Fruit fly (Drosophila melanogaster) whole organism, pupa: ENCODE data around the gene CG11656.
A peak's percentile ranks its signal among the peaks of the same experiment; 100 is the strongest.

Experiments used
- CG10348 ChIP-seq: fragments of 200-800 bp; sonication (Bioruptor generic); IDR thresholded peaks from 2 replicates; pipeline ENCODE4 v1.3.6; 2022; ENCODE audit warnings: missing biosample characterization, missing genetic modification characterization
- CG12605 ChIP-seq: fragments of 200-800 bp; sonication (Bioruptor generic); IDR thresholded peaks from 2 replicates; pipeline ENCODE4 v1.3.6; 2022; ENCODE audit warnings: missing biosample characterization, missing genetic modification characterization
- CG13204 ChIP-seq: fragments of 200-800 bp; sonication (Bioruptor generic); optimal IDR thresholded peaks from 2 replicates; lab custom pipeline; 2018; ENCODE audit warnings: missing biosample characterization, mild to moderate bottlenecking, missing genetic modification characterization, moderate library complexity
- CG14655 ChIP-seq: fragments of 200-800 bp; sonication (Bioruptor generic); optimal IDR thresholded peaks from 3 replicates; lab custom pipeline; 2017; ENCODE audit warnings: mild to moderate bottlenecking, missing biosample characterization, missing genetic modification reagents, missing genetic modification characterization
- CG17806 ChIP-seq: fragments of 200-800 bp; sonication (Bioruptor generic); optimal IDR thresholded peaks from 2 replicates; lab custom pipeline; 2018; ENCODE audit warnings: missing biosample characterization, mild to moderate bottlenecking, missing genetic modification characterization, moderate library complexity
- CG32121 ChIP-seq: fragments of 200-800 bp; sonication (Bioruptor generic); IDR thresholded peaks from 2 replicates; pipeline ENCODE4 v1.3.6; 2022; ENCODE audit warnings: missing biosample characterization, missing genetic modification characterization
- CG34367 ChIP-seq: fragments of 200-800 bp; sonication (Bioruptor generic); optimal IDR thresholded peaks from 2 replicates; lab custom pipeline; 2018; ENCODE audit warnings: missing biosample characterization, mild to moderate bottlenecking, missing genetic modification characterization
- CG4496 ChIP-seq: fragments of 200-800 bp; sonication (Bioruptor generic); IDR thresholded peaks from 3 replicates; pipeline ENCODE4 v1.3.6; 2022; ENCODE audit warnings: missing biosample characterization, missing genetic modification characterization
- CG8159 ChIP-seq: fragments of 200-800 bp; sonication (Bioruptor generic); optimal IDR thresholded peaks from 3 replicates; lab custom pipeline; 2018; ENCODE audit warnings: missing biosample characterization, mild to moderate bottlenecking, missing genetic modification characterization, moderate library complexity
- CG8301 ChIP-seq: fragments of 200-800 bp; sonication (Bioruptor generic); optimal IDR thresholded peaks from 2 replicates; lab custom pipeline; 2018; ENCODE audit warnings: missing biosample characterization, mild to moderate bottlenecking, missing genetic modification characterization
- CG9948 ChIP-seq: fragments of 200-800 bp; sonication (Bioruptor generic); optimal IDR thresholded peaks from 2 replicates; lab custom pipeline; 2018; ENCODE audit warnings: missing biosample characterization, mild to moderate bottlenecking, missing genetic modification characterization, moderate library complexity
- D1 ChIP-seq: fragments of 200-800 bp; sonication (Bioruptor generic); optimal IDR thresholded peaks from 2 replicates; lab custom pipeline; 2018; ENCODE audit warnings: missing biosample characterization, mild to moderate bottlenecking, missing genetic modification characterization, moderate library complexity
- EcR ChIP-seq: fragments of 200-800 bp; sonication (Bioruptor generic); optimal IDR thresholded peaks from 3 replicates; lab custom pipeline; 2019; ENCODE audit warnings: missing biosample characterization, missing genetic modification characterization, mild to moderate bottlenecking, moderate library complexity, missing genetic modification reagents
- Ets98B ChIP-seq: fragments of 200-800 bp; sonication (Bioruptor generic); IDR thresholded peaks from 2 replicates; pipeline ENCODE4 v1.3.6; 2022; ENCODE audit warnings: missing biosample characterization, missing genetic modification characterization
- Pif1A ChIP-seq: fragments of 200-800 bp; sonication (Bioruptor generic); optimal IDR thresholded peaks from 3 replicates; lab custom pipeline; 2016; ENCODE audit warnings: missing biosample characterization, missing genetic modification characterization
- Pif1B ChIP-seq: fragments of 200-800 bp; sonication (Bioruptor generic); optimal IDR thresholded peaks from 3 replicates; lab custom pipeline; 2016; ENCODE audit warnings: missing biosample characterization, missing genetic modification characterization
- Snoo ChIP-seq: fragments of 200-800 bp; sonication (Bioruptor generic); optimal IDR thresholded peaks from 3 replicates; lab custom pipeline; 2017; ENCODE audit warnings: missing biosample characterization, mild to moderate bottlenecking, missing genetic modification characterization, inconsistent platforms
- fd96Ca ChIP-seq: fragments of 200-800 bp; sonication (Bioruptor generic); IDR thresholded peaks from 3 replicates; pipeline ENCODE4 v1.3.6; 2022; ENCODE audit warnings: missing biosample characterization, missing genetic modification characterization
- gl ChIP-seq: fragments of 200-800 bp; sonication (Bioruptor generic); optimal IDR thresholded peaks from 2 replicates; lab custom pipeline; 2018; ENCODE audit warnings: missing biosample characterization, mild to moderate bottlenecking, missing genetic modification characterization
- rn ChIP-seq: fragments of 200-800 bp; sonication (Bioruptor generic); IDR thresholded peaks from 2 replicates; pipeline ENCODE4 v1.3.6; 2022; ENCODE audit warnings: missing biosample characterization, missing genetic modification characterization

CG11656 gene

DNA sequence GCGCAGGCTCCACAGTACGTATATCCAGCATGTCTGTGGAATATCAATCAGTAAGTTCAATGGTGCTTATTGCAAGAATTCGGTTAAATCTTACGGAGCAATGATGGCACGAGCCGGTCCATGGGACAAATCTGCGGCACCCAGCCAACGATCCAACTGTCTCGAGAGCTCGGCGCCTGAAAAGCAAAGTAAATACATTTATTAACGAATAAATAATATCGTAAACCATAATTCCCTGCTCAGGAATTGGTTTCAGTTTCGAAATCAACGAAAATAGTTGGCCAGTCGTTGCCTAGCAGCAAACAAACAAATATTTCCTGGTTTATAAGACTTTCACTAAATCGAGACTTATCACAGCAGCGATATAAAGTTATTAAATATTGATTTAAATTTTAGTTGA lies at the start of gene CG11656:
Gene CG11656 (plus strand): TSS at position 301 of the 400 bp plus-strand sequence.
- TF ChIP-seq rn (GFP tag; lab: Robert Waterston, UW) (no peak), CG12605 (GFP tag; lab: Robert Waterston, UW) (no peak), Snoo (tag; lab: Kevin White, UChicago) (no peak), fd96Ca (GFP tag; lab: Robert Waterston, UW) (no peak), CG9948 (tag; lab: Kevin White, UChicago) (no peak), Pif1B (GFP tag; lab: Kevin White, UChicago) (no peak), CG10348 (no peak), CG8301 (no peak), D1 (tag; lab: Kevin White, UChicago) (no peak), EcR (GFP tag; lab: Kevin White, UChicago) (no peak), CG34367 (no peak), CG13204 (GFP tag; lab: Kevin White, UChicago) (no peak), CG32121 (GFP tag; lab: Robert Waterston, UW) (no peak), CG17806 (tag; lab: Kevin White, UChicago) (no peak), Ets98B (GFP tag; lab: Robert Waterston, UW) (no peak), CG4496 (GFP tag; lab: Robert Waterston, UW) (no peak), CG8159 (tag; lab: Kevin White, UChicago) (no peak), CG14655 (no peak)

DNA sequence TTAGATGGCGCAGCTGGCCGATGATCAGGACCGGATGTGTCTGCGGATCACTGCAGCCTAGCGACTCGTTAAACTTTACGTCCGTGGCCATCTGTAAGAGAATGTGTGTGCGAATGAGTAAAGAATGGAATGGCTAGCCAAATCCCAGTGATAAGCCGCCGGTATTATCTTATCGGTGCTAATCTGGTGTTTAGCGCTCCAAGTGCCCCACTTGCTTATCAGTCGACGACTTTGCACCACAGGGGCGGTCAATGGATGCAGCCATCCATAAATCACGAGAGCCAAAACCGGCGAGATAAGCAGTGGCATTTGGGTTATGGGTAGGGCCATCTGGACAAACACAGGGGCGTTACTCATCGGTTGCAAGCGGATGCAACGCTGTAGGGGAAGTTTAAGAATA lies 49.5 kb upstream of the CG11656 start:
- TF ChIP-seq EcR (GFP tag; lab: Kevin White, UChicago) (peak; percentile 47), CG9948 (tag; lab: Kevin White, UChicago) (no peak), CG4496 (GFP tag; lab: Robert Waterston, UW) (0 out of 3 replicates have a peak, but pooled peaks have one; percentile 16)
- TF ChIP-seq, all 21 proteins: peak for 2

DNA sequence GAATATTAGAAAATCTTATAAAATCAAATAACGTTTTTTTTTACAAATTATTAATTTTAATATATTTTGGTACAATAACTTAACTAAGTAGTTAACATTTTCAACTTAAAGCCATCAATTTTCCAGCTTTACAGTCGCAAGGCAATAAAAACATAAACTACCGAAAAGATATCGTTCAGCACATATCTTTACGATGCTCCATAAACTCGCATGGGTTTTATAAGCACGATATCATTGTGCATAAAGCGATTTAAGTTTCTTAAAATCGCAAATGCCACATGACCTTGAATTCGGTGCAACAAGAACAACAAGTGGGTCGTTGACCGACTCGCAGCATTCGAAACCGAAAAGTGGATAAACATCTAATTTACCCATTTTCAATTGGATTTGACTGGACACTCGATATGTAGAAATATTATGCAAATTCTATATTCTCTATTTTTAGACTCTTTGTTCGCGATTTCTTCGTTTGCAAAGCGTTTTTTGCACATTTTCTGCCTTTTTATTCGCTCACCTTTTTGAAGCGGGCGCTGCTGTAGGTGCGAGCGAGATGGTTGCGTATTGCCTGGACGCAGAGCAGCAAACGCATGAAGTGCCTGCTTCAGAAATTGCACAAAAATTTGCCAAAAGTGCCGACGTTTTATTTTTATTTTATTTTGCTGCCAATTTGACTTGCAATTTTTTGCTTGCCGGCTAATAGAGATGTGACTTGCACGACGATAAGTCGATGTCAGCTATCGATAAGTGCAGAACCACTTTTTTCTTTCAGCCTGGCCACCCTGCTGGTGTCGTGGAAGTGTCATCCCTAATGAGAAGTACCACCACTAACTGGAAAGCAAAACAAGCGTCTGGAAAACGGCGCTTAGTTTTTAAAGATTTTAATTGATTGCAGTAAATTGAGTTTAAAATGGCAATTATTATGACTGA lies 48.5 kb upstream of the CG11656 start, which contains the start of gene Spc25:
Gene Spc25 (plus strand): TSS at position 817 of the 927 bp plus-strand sequence.
- TF ChIP-seq EcR (GFP tag; lab: Kevin White, UChicago) = peak; percentile 95
- no peak for TF ChIP-seq CG13204 (GFP tag; lab: Kevin White, UChicago)
- no peak for TF ChIP-seq gl
- peak; percentile 35 for TF ChIP-seq D1 (tag; lab: Kevin White, UChicago)
- 0 out of 3 replicates have a peak, but pooled peaks have one; percentile 48 for TF ChIP-seq CG4496 (GFP tag; lab: Robert Waterston, UW)
- TF ChIP-seq CG9948 (tag; lab: Kevin White, UChicago) = no peak
- TF ChIP-seq Pif1A (GFP tag; lab: Kevin White, UChicago) = peak; percentile 8
- no peak for TF ChIP-seq Ets98B (GFP tag; lab: Robert Waterston, UW)
- no peak for TF ChIP-seq CG8159 (tag; lab: Kevin White, UChicago)
- TF ChIP-seq fd96Ca (GFP tag; lab: Robert Waterston, UW) = no peak; the same call in 2 of the 3 replicates
- TF ChIP-seq CG10348 = no peak
- TF ChIP-seq CG12605 (GFP tag; lab: Robert Waterston, UW) = no peak
- no peak for TF ChIP-seq Snoo (tag; lab: Kevin White, UChicago)

DNA sequence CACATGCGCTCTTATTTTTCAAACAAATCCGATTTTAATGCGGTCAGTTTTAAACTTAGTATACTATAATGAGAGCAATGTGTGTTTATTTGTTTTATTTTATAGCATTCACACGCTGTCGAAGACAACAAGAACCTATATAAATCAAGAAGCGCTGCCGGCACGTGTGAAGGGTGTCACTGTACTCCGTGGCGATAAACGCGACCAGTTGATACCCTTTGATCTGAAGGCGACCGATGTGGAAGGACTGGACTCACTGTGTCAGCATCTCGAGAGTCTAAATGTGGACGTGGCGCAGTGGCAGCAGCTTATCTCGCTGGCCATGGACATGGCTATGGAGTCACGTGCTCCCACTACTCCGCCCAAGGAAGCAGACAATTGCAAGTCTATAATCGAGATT lies 47.1 kb upstream of the CG11656 start:
- TF ChIP-seq D1 (tag; lab: Kevin White, UChicago) = no peak
- TF ChIP-seq CG10348 = no peak
- TF ChIP-seq CG17806 (tag; lab: Kevin White, UChicago) = no peak
- TF ChIP-seq EcR (GFP tag; lab: Kevin White, UChicago) = peak; percentile 30
- TF ChIP-seq CG8159 (tag; lab: Kevin White, UChicago) = no peak
- no peak for TF ChIP-seq Pif1B (GFP tag; lab: Kevin White, UChicago)

DNA sequence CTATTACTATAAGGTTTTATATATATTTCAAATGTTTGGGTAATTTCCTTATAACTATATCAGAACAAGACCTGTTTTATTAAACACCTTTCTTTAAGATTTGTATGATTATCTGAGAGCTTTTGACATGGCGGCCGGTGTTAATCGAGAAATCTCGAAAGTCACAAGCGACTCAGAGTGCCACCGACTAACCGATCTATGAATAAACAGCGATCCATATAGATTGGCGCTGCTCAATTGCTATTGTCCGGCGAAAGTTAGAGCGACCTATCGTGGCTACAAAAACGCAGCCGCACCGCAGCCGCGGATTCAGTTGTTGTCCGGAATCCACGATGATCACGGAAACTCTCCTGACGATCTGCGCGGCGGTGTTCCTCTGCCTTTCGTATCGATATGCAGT lies 46.2 kb upstream of the CG11656 start, which contains the start of gene Cyp304a1:
Gene Cyp304a1 (plus strand): TSS at position 301 of the 400 bp plus-strand sequence.
- TF ChIP-seq Pif1B (GFP tag; lab: Kevin White, UChicago) (no peak), CG13204 (GFP tag; lab: Kevin White, UChicago) (no peak), rn (GFP tag; lab: Robert Waterston, UW) (no peak)

DNA sequence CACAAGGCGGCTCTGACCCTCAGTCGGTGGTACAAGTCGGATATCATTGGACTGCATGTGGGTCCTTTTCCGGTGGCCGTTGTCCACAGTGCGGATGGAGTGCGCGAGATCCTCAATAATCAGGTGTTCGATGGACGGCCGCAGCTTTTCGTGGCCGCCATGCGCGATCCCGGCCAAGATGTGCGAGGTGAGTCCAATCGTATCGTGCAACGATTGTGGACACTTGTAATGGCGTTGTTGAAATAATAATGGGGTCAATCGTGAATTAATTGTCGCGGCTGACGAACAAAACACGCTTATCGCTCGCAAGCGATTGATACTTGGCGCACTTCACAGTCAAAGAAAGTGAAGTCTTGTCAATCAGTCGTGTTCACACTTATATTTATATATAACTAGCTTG lies 45.7 kb upstream of the CG11656 start:
- TF ChIP-seq CG13204 (GFP tag; lab: Kevin White, UChicago) (no peak), CG14655 (no peak), fd96Ca (GFP tag; lab: Robert Waterston, UW) (no peak), CG8301 (no peak), CG12605 (GFP tag; lab: Robert Waterston, UW) (no peak), CG9948 (tag; lab: Kevin White, UChicago) (no peak), rn (GFP tag; lab: Robert Waterston, UW) (no peak), Pif1A (GFP tag; lab: Kevin White, UChicago) (no peak), CG4496 (GFP tag; lab: Robert Waterston, UW) (no peak), CG17806 (tag; lab: Kevin White, UChicago) (no peak), Pif1B (GFP tag; lab: Kevin White, UChicago) (no peak), CG8159 (tag; lab: Kevin White, UChicago) (no peak), D1 (tag; lab: Kevin White, UChicago) (no peak), Snoo (tag; lab: Kevin White, UChicago) (no peak), Ets98B (GFP tag; lab: Robert Waterston, UW) (no peak)
